Fruit fly (Drosophila melanogaster): ENCODE results near the gene Anp.

Anp gene

DNA sequence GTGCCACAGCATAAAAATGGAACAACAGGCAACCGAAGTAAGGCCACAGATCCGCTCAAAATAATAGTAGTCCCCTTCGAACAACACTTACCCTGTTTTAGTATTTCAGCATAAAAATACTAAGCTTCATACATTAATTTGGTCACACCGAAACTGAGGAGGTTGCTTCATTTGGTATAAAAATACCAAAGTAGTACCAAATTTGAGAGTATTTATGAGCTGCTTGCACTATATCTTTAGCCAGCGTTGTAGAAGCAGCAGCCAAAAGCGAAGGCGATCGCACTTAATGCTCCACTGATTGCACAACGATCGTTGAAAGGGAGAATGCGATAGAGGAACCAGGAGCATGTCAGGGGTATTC, 49.2 kb downstream of the Anp start (continued):
- TF ChIP-seq Chrac-16 (GFP tag; optimal IDR thresholded peaks at IDR 0.05) (no peak), CG1529 (GFP tag; optimal IDR thresholded peaks at IDR 0.05) (no peak), sens (GFP tag) (peak; percentile 67), sr (GFP tag; IDR thresholded peaks at IDR 0.05) (no peak), ato (GFP tag; IDR thresholded peaks at IDR 0.05; ENCODE audit: partially characterized antibody) (no peak)

DNA sequence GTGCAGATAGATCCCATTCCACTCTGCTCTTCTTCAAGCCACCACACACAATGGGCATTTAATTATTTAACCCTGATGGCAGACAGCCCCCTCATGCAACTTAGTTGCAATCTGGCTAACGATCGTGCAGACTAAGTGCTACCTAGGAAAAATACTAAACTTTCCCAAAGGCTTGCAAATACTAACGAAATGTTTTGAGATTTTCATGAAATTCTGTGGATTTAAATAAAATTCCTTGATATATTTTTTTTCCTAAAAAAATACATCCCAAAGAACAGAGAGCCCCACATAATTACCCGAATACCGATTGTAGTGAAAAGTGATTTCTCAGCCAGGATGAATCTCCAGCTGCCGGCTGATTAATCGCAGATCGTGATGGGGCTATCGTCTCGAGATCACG, 49.8 kb downstream of the Anp start:
- TF ChIP-seq corto (GFP tag; optimal IDR thresholded peaks at IDR 0.05), result no peak
- no peak for TF ChIP-seq crol (GFP tag; IDR thresholded peaks at IDR 0.05)
- TF ChIP-seq chinmo (GFP tag; IDR thresholded peaks at IDR 0.05; ENCODE audit: partially characterized antibody), result no peak
- peak; percentile 13 for TF ChIP-seq nom (GFP tag; optimal IDR thresholded peaks at IDR 0.05)
- no peak for TF ChIP-seq CG6689 (GFP tag; IDR thresholded peaks at IDR 0.05)
- no peak for TF ChIP-seq CG7357 (GFP tag; IDR thresholded peaks at IDR 0.05)
